Worm (Caenorhabditis elegans): ENCODE results near the gene del-6.

DNA sequence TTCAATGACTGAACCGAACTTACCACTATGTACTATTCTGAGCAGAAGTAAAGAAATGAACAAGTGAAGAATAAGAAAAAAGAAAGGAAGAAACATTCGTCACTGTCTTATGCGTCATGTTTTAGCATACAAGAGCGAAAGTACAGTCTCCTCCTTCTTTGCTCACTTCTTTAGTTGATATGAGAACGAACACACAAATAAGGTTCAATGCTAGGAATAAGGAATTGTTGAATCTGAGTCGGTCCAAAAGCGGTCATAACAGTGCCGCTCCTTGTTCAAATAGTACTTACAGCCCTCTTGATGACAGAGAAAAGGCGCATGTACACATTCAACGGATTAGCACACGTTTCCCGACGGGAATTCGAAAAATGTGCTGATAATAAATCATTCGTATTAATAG, 33.6 kb upstream of the del-6 start, which contains the start of gene F25D1.8:
- TF ChIP-seq T22C8.4 (GFP tag; IDR thresholded peaks at IDR 0.05): no peak
- TF ChIP-seq tab-1 (GFP tag; IDR thresholded peaks at IDR 0.05): no peak
- TF ChIP-seq flt-1 (GFP tag; IDR thresholded peaks at IDR 0.05): no peak
- TF ChIP-seq klf-2 (GFP tag; conservative IDR thresholded peaks at IDR 0.05): no peak
- TF ChIP-seq med-1 (GFP tag; optimal IDR thresholded peaks at IDR 0.05; ENCODE audit: insufficient read depth): no peak

All from whole organism, midembryonic.